Worm (Caenorhabditis elegans) whole organism, young adult: ENCODE data around the gene F48G7.12.

ENCODE experiments used
- C17E4.6 ChIP-seq: fragments of 200-800 bp; sonication (Bioruptor generic); IDR thresholded peaks from 2 replicates; pipeline ENCODE4 v1.3.6; 2022; ENCODE audit warnings: missing genetic modification reagents, missing genetic modification characterization, missing compliant biosample characterization
- D2030.7 ChIP-seq: fragments of 200-800 bp; sonication (Bioruptor generic); IDR thresholded peaks from 2 replicates; pipeline ENCODE4 v1.3.6; 2022; ENCODE audit warnings: missing genetic modification reagents, missing genetic modification characterization, missing compliant biosample characterization
- F22D6.2 ChIP-seq: sonication (generic microtip); optimal IDR thresholded peaks from 2 replicates; lab custom pipeline; 2016; ENCODE audit warnings: mild to moderate bottlenecking, missing genetic modification characterization, missing compliant biosample characterization
- F37B4.10 ChIP-seq: fragments of 200-800 bp; sonication (Bioruptor generic); IDR thresholded peaks from 2 replicates; pipeline ENCODE4 v1.3.6; 2022; ENCODE audit warnings: missing genetic modification characterization, missing compliant biosample characterization
- F49E8.2 ChIP-seq: sonication (generic microtip); optimal IDR thresholded peaks from 3 replicates; lab custom pipeline; 2017; ENCODE audit warnings: missing genetic modification characterization, mild to moderate bottlenecking, missing compliant biosample characterization, antibody characterized with exemption, moderate library complexity; ENCODE audit not compliant: insufficient read depth
- F52B5.7 ChIP-seq: sonication (generic microtip); optimal IDR thresholded peaks from 2 replicates; lab custom pipeline; 2016; ENCODE audit warnings: mild to moderate bottlenecking, missing genetic modification characterization, missing compliant biosample characterization
- F57C9.4 ChIP-seq: sonication (generic microtip); optimal IDR thresholded peaks from 2 replicates; lab custom pipeline; 2017; ENCODE audit warnings: mild to moderate bottlenecking, missing genetic modification characterization, missing compliant biosample characterization
- K12H6.12 ChIP-seq: fragments of 200-800 bp; sonication (Bioruptor generic); optimal IDR thresholded peaks from 2 replicates; lab custom pipeline; 2018; ENCODE audit warnings: mild to moderate bottlenecking, missing genetic modification characterization, missing compliant biosample characterization
- T26A5.8 ChIP-seq: sonication (generic microtip); optimal IDR thresholded peaks from 2 replicates; lab custom pipeline; 2016; ENCODE audit warnings: missing genetic modification characterization, missing compliant biosample characterization
- aptf-2 ChIP-seq: fragments of 200-800 bp; sonication (Bioruptor generic); conservative IDR thresholded peaks from 2 replicates; pipeline ENCODE4 v1.3.6; 2022; ENCODE audit warnings: missing genetic modification reagents, missing genetic modification characterization, missing compliant biosample characterization
- atf-7 ChIP-seq: sonication (generic microtip); optimal IDR thresholded peaks from 2 replicates; lab custom pipeline; 2017; ENCODE audit warnings: mild to moderate bottlenecking, missing genetic modification characterization, missing compliant biosample characterization
- ccch-3 ChIP-seq: fragments of 200-800 bp; sonication (Bioruptor generic); optimal IDR thresholded peaks from 2 replicates; lab custom pipeline; 2018; ENCODE audit warnings: mild to moderate bottlenecking, missing genetic modification characterization, missing compliant biosample characterization
- ceh-27 ChIP-seq: fragments of 200-800 bp; sonication (Bioruptor generic); optimal IDR thresholded peaks from 2 replicates; lab custom pipeline; 2018; ENCODE audit warnings: mild to moderate bottlenecking, missing genetic modification characterization, moderate library complexity, missing compliant biosample characterization
- ceh-40 ChIP-seq: fragments of 200-800 bp; sonication (Bioruptor generic); IDR thresholded peaks from 2 replicates; pipeline ENCODE4 v1.3.6; 2022; ENCODE audit warnings: missing genetic modification characterization, missing compliant biosample characterization
- die-1 ChIP-seq: sonication (generic microtip); optimal IDR thresholded peaks from 2 replicates; lab custom pipeline; 2016; ENCODE audit warnings: missing genotype, mild to moderate bottlenecking, missing genetic modification characterization, missing compliant biosample characterization
- dox-1 ChIP-seq: fragments of 200-800 bp; sonication (Bioruptor generic); IDR thresholded peaks from 2 replicates; pipeline ENCODE4 v1.3.6; 2022; ENCODE audit warnings: missing genetic modification reagents, missing genetic modification characterization, missing compliant biosample characterization
- egl-18 ChIP-seq: fragments of 200-800 bp; sonication (Bioruptor generic); IDR thresholded peaks from 2 replicates; pipeline ENCODE4 v1.3.6; 2022; ENCODE audit warnings: missing genetic modification reagents, missing genetic modification characterization, missing compliant biosample characterization
- fkh-3 ChIP-seq: sonication (generic microtip); optimal IDR thresholded peaks from 2 replicates; lab custom pipeline; 2016; ENCODE audit warnings: mild to moderate bottlenecking, missing genetic modification characterization, missing compliant biosample characterization
- hmg-1.2 ChIP-seq: fragments of 200-800 bp; sonication (Bioruptor generic); IDR thresholded peaks from 2 replicates; pipeline ENCODE4 v1.3.6; 2022; ENCODE audit warnings: missing genetic modification reagents, missing genetic modification characterization, missing compliant biosample characterization
- lag-1 ChIP-seq: fragments of 200-800 bp; sonication (Bioruptor generic); IDR thresholded peaks from 2 replicates; pipeline ENCODE4 v1.3.6; 2022; ENCODE audit warnings: missing genetic modification reagents, missing genetic modification characterization, missing compliant biosample characterization
- lin-40 ChIP-seq: sonication (generic microtip); optimal IDR thresholded peaks from 2 replicates; lab custom pipeline; 2016; ENCODE audit warnings: missing genetic modification characterization, mild to moderate bottlenecking, missing compliant biosample characterization, missing genotype, missing genetic modification reagents
- lin-54 ChIP-seq: fragments of 200-800 bp; sonication (Bioruptor generic); optimal IDR thresholded peaks from 2 replicates; lab custom pipeline; 2018; ENCODE audit warnings: mild to moderate bottlenecking, missing genetic modification characterization, missing compliant biosample characterization
- mel-28 ChIP-seq: sonication (generic microtip); optimal IDR thresholded peaks from 2 replicates; lab custom pipeline; 2016; ENCODE audit warnings: borderline replicate concordance, mild to moderate bottlenecking, missing genetic modification characterization, missing compliant biosample characterization
- nhr-120 ChIP-seq: fragments of 200-800 bp; sonication (Bioruptor generic); IDR thresholded peaks from 2 replicates; pipeline ENCODE4 v1.3.6; 2022; ENCODE audit warnings: missing genetic modification characterization, missing compliant biosample characterization
- nhr-80 ChIP-seq: sonication (generic microtip); optimal IDR thresholded peaks from 2 replicates; lab custom pipeline; 2016; ENCODE audit warnings: missing genetic modification characterization, missing compliant biosample characterization
- nhr-90 ChIP-seq: sonication (generic microtip); optimal IDR thresholded peaks from 2 replicates; lab custom pipeline; 2016; ENCODE audit warnings: missing genotype, mild to moderate bottlenecking, missing genetic modification characterization, missing compliant biosample characterization
- pbrm-1 ChIP-seq: fragments of 200-800 bp; sonication (Bioruptor generic); IDR thresholded peaks from 2 replicates; pipeline ENCODE4 v1.3.6; 2022; ENCODE audit warnings: missing genetic modification reagents, missing genetic modification characterization, missing compliant biosample characterization
- sdz-38 ChIP-seq: sonication (generic microtip); optimal IDR thresholded peaks from 2 replicates; lab custom pipeline; 2016; ENCODE audit warnings: missing genotype, missing genetic modification characterization, missing compliant biosample characterization
- snpc-4 ChIP-seq, 5 experiments: fragments of 150-350 bp in 1 of 5; sonication (generic microtip) in 4 of 5; optimal IDR thresholded peaks; 2 replicates each; lab custom pipeline; 2014 to 2018; ENCODE audit warnings: missing genetic modification characterization in 5 of 5, missing biosample characterization in 3 of 5, antibody characterized with exemption in 2 of 5, mild to moderate bottlenecking in 2 of 5, missing compliant biosample characterization in 2 of 5, missing genotype in 2 of 5, moderate library complexity in 2 of 5, missing genetic modification reagents in 1 of 5
- unc-130 ChIP-seq: sonication (generic microtip); optimal IDR thresholded peaks from 2 replicates; lab custom pipeline; 2016; ENCODE audit warnings: missing genetic modification reagents, missing genetic modification characterization, missing compliant biosample characterization
- zfh-2 ChIP-seq: fragments of 200-800 bp; sonication (Bioruptor generic); conservative IDR thresholded peaks from 2 replicates; pipeline ENCODE4 v1.3.6; 2022; ENCODE audit warnings: missing genetic modification reagents, missing genetic modification characterization, missing compliant biosample characterization
- ztf-18 ChIP-seq: sonication (generic microtip); optimal IDR thresholded peaks from 2 replicates; lab custom pipeline; 2016; ENCODE audit warnings: missing genotype, mild to moderate bottlenecking, missing genetic modification characterization, missing compliant biosample characterization
- ztf-25 ChIP-seq: fragments of 200-800 bp; sonication (Bioruptor generic); IDR thresholded peaks from 2 replicates; pipeline ENCODE4 v1.3.6; 2022; ENCODE audit warnings: missing genetic modification reagents, missing genetic modification characterization, missing compliant biosample characterization
- ztf-26 ChIP-seq: sonication (generic microtip); optimal IDR thresholded peaks from 2 replicates; lab custom pipeline; 2017; ENCODE audit warnings: missing genetic modification characterization, missing compliant biosample characterization
- ztf-28 ChIP-seq: fragments of 200-800 bp; sonication (Bioruptor generic); IDR thresholded peaks from 2 replicates; pipeline ENCODE4 v1.3.6; 2022; ENCODE audit warnings: missing genetic modification reagents, missing genetic modification characterization, missing compliant biosample characterization
- ztf-3 ChIP-seq: fragments of 200-800 bp; sonication (Bioruptor generic); optimal IDR thresholded peaks from 2 replicates; lab custom pipeline; 2018; ENCODE audit warnings: mild to moderate bottlenecking, missing genetic modification characterization, missing compliant biosample characterization

The F48G7.12 gene

ce11 chrV:620987-621386 lies 25.0 kb downstream of the F48G7.12 start:
- TF ChIP-seq zfh-2 (GFP tag; lab: Robert Waterston, UW): peak; percentile 51; the same call in 1 of the 2 replicates
- TF ChIP-seq F22D6.2 (tag; lab: Kevin White, UChicago): no peak

- peak; percentile 41 for TF ChIP-seq ceh-27 (GFP tag; lab: Kevin White, UChicago)
- no peak for TF ChIP-seq snpc-4 (GFP tag; optimal IDR thresholded peaks at IDR 0.05; lab: Kevin White, UChicago)
- TF ChIP-seq snpc-4 (tag; optimal IDR thresholded peaks at IDR 0.05; lab: Kevin White, UChicago): peak in 1 of 4 experiments; percentile 54
- no peak for TF ChIP-seq ztf-26 (tag; lab: Kevin White, UChicago)
- TF ChIP-seq F49E8.2 (tag; lab: Kevin White, UChicago): no peak
- no peak for TF ChIP-seq T26A5.8 (tag; lab: Kevin White, UChicago)
- no peak for TF ChIP-seq nhr-120 (GFP tag; lab: Robert Waterston, UW)
- no peak for TF ChIP-seq ztf-3 (GFP tag; lab: Kevin White, UChicago)
- TF ChIP-seq aptf-2: no peak
- peak; percentile 54 for TF ChIP-seq K12H6.12 (tag; lab: Kevin White, UChicago)
- TF ChIP-seq atf-7 (tag; lab: Kevin White, UChicago): no peak
- no peak for TF ChIP-seq zfh-2 (GFP tag; lab: Robert Waterston, UW)
- no peak for TF ChIP-seq F57C9.4 (tag; lab: Kevin White, UChicago)
- TF ChIP-seq pbrm-1 (GFP tag; lab: Robert Waterston, UW): no peak
- no peak for TF ChIP-seq C17E4.6 (GFP tag; lab: Robert Waterston, UW)
- no peak for TF ChIP-seq die-1 (tag; lab: Kevin White, UChicago)
- peak; percentile 89 for TF ChIP-seq hmg-1.2 (GFP tag; lab: Robert Waterston, UW)
- no peak for TF ChIP-seq ztf-25 (GFP tag; lab: Robert Waterston, UW)
- no peak for TF ChIP-seq ceh-40 (GFP tag; lab: Robert Waterston, UW)
- no peak for TF ChIP-seq mel-28
- TF ChIP-seq ztf-18 (tag; lab: Kevin White, UChicago): no peak
- TF ChIP-seq lin-54 (GFP tag; lab: Kevin White, UChicago): no peak
- TF ChIP-seq nhr-90 (tag; lab: Kevin White, UChicago): no peak
- TF ChIP-seq ccch-3 (GFP tag; lab: Kevin White, UChicago): no peak
- no peak for TF ChIP-seq ztf-28
- TF ChIP-seq D2030.7: no peak
- no peak for TF ChIP-seq sdz-38 (tag; lab: Kevin White, UChicago)
- TF ChIP-seq lin-40 (tag; lab: Kevin White, UChicago): no peak
- TF ChIP-seq lag-1 (GFP tag; lab: Robert Waterston, UW): no peak
- no peak for TF ChIP-seq F37B4.10 (GFP tag; lab: Robert Waterston, UW)
- no peak for TF ChIP-seq fkh-3
- TF ChIP-seq nhr-80 (tag; lab: Kevin White, UChicago): peak; percentile 20
- peak; percentile 54 for TF ChIP-seq dox-1 (GFP tag; lab: Robert Waterston, UW)
Measured at ce11 chrV:619054-619453, 27.0 kb downstream of the F48G7.12 start, which contains the start of gene F48G7.4. Gene F48G7.4, plus strand, starts transcription at chrV:619453.

- TF ChIP-seq F52B5.7 (tag; lab: Kevin White, UChicago): no peak
- no peak for TF ChIP-seq egl-18 (GFP tag; lab: Robert Waterston, UW)
- TF ChIP-seq unc-130 (GFP tag; lab: Kevin White, UChicago): no peak
Measured at ce11 chrV:617917-618316, 28.1 kb downstream of the F48G7.12 start.
